Worm (Caenorhabditis elegans) whole organism, late embryonic: Measurements from ENCODE around the gene W03B1.3.

ENCODE experiments used
- F13H6.1 ChIP-seq: sonication (generic microtip); optimal IDR thresholded peaks from 2 replicates; lab custom pipeline; 2016; ENCODE audit warnings: missing genetic modification characterization, missing compliant biosample characterization
- K02D7.2 ChIP-seq: sonication (generic microtip); optimal IDR thresholded peaks from 2 replicates; lab custom pipeline; 2017; ENCODE audit warnings: mild to moderate bottlenecking, missing genetic modification characterization, missing compliant biosample characterization
- T23F11.4 ChIP-seq: fragments of 200-800 bp; sonication (Bioruptor generic); optimal IDR thresholded peaks from 2 replicates; lab custom pipeline; 2018; ENCODE audit warnings: mild to moderate bottlenecking, missing genetic modification characterization, missing compliant biosample characterization
- Y22D7AL.16 ChIP-seq: sonication (generic microtip); optimal IDR thresholded peaks from 2 replicates; lab custom pipeline; 2016; ENCODE audit warnings: missing genetic modification characterization, missing compliant biosample characterization
- ahr-1 ChIP-seq: sonication (generic microtip); optimal IDR thresholded peaks from 2 replicates; lab custom pipeline; 2016; ENCODE audit warnings: missing genetic modification characterization, missing compliant biosample characterization
- ama-1 ChIP-seq: fragments of 150-350 bp; optimal IDR thresholded peaks from 2 replicates; lab custom pipeline; 2014
- ceh-22 ChIP-seq: sonication (generic microtip); optimal IDR thresholded peaks from 2 replicates; lab custom pipeline; 2017; ENCODE audit warnings: missing biosample characterization, missing genetic modification characterization
- ceh-24 ChIP-seq: sonication (generic microtip); optimal IDR thresholded peaks from 2 replicates; lab custom pipeline; 2016; ENCODE audit warnings: mild to moderate bottlenecking, missing genetic modification characterization, missing compliant biosample characterization
- ceh-31 ChIP-seq: sonication (generic microtip); optimal IDR thresholded peaks from 2 replicates; lab custom pipeline; 2016; ENCODE audit warnings: missing genetic modification characterization, missing compliant biosample characterization
- ceh-45 ChIP-seq: fragments of 200-800 bp; sonication (Bioruptor generic); IDR thresholded peaks from 2 replicates; pipeline ENCODE4 v1.3.6; 2022; ENCODE audit warnings: missing genetic modification reagents, missing genetic modification characterization, missing compliant biosample characterization
- ceh-48 ChIP-seq: sonication (generic microtip); optimal IDR thresholded peaks from 2 replicates; lab custom pipeline; 2016; ENCODE audit warnings: missing genetic modification characterization, inconsistent platforms, missing compliant biosample characterization
- ceh-9 ChIP-seq: sonication (generic microtip); optimal IDR thresholded peaks from 2 replicates; lab custom pipeline; 2016; ENCODE audit warnings: mild to moderate bottlenecking, missing genetic modification characterization, inconsistent platforms, missing compliant biosample characterization
- che-1 ChIP-seq: sonication (generic microtip); optimal IDR thresholded peaks from 2 replicates; lab custom pipeline; 2016; ENCODE audit warnings: mild to moderate bottlenecking, missing genetic modification characterization, missing compliant biosample characterization
- dmd-4 ChIP-seq: sonication (generic microtip); optimal IDR thresholded peaks from 2 replicates; lab custom pipeline; 2016; ENCODE audit warnings: borderline replicate concordance, missing genetic modification characterization, missing compliant biosample characterization
- dve-1 ChIP-seq: sonication (generic microtip); optimal IDR thresholded peaks from 2 replicates; lab custom pipeline; 2017; ENCODE audit warnings: antibody characterized with exemption, mild to moderate bottlenecking, missing genetic modification characterization, missing compliant biosample characterization
- elt-2 ChIP-seq: sonication (generic microtip); optimal IDR thresholded peaks from 2 replicates; lab custom pipeline; 2016; ENCODE audit warnings: missing genetic modification reagents, missing genetic modification characterization, missing compliant biosample characterization
- fax-1 ChIP-seq: sonication (generic microtip); optimal IDR thresholded peaks from 2 replicates; lab custom pipeline; 2016; ENCODE audit warnings: missing genotype, missing genetic modification characterization, missing compliant biosample characterization
- fkh-6 ChIP-seq: sonication (generic microtip); optimal IDR thresholded peaks from 2 replicates; lab custom pipeline; 2016; ENCODE audit warnings: missing genetic modification characterization, missing compliant biosample characterization
- hlh-15 ChIP-seq: sonication (generic microtip); optimal IDR thresholded peaks from 2 replicates; lab custom pipeline; 2016; ENCODE audit warnings: missing genetic modification characterization, missing compliant biosample characterization
- hlh-30 ChIP-seq: sonication (generic microtip); optimal IDR thresholded peaks from 2 replicates; lab custom pipeline; 2017; ENCODE audit warnings: antibody characterized with exemption, missing genetic modification characterization, missing compliant biosample characterization; ENCODE audit not compliant: insufficient read depth
- mec-3 ChIP-seq: sonication (generic microtip); optimal IDR thresholded peaks from 2 replicates; lab custom pipeline; 2016; ENCODE audit warnings: borderline replicate concordance, missing genetic modification characterization, missing compliant biosample characterization
- npax-4 ChIP-seq: sonication (generic microtip); optimal IDR thresholded peaks from 2 replicates; lab custom pipeline; 2016; ENCODE audit warnings: missing genetic modification characterization, missing compliant biosample characterization
- pha-2 ChIP-seq: sonication (generic microtip); optimal IDR thresholded peaks from 2 replicates; lab custom pipeline; 2017; ENCODE audit warnings: mild to moderate bottlenecking, missing genetic modification characterization, missing compliant biosample characterization
- pha-4 ChIP-seq: fragments of 150-350 bp; optimal IDR thresholded peaks from 2 replicates; lab custom pipeline; 2018; ENCODE audit warnings: missing biosample characterization, missing genetic modification reagents, missing genetic modification characterization
- pqm-1 ChIP-seq: sonication (generic microtip); optimal IDR thresholded peaks from 2 replicates; lab custom pipeline; 2016; ENCODE audit warnings: missing genetic modification characterization, missing compliant biosample characterization
- ref-2 ChIP-seq: sonication (generic microtip); optimal IDR thresholded peaks from 2 replicates; lab custom pipeline; 2016; ENCODE audit warnings: missing genetic modification characterization, missing compliant biosample characterization
- rnt-1 ChIP-seq: sonication (generic microtip); optimal IDR thresholded peaks from 2 replicates; lab custom pipeline; 2016; ENCODE audit warnings: missing genetic modification characterization, missing compliant biosample characterization
- sox-4 ChIP-seq: sonication (generic microtip); optimal IDR thresholded peaks from 2 replicates; lab custom pipeline; 2017; ENCODE audit warnings: mild to moderate bottlenecking, missing genetic modification characterization, inconsistent platforms, missing compliant biosample characterization
- ttx-3 ChIP-seq: sonication (generic microtip); optimal IDR thresholded peaks from 2 replicates; lab custom pipeline; 2016; ENCODE audit warnings: missing genetic modification reagents, missing genetic modification characterization, missing compliant biosample characterization
- unc-42 ChIP-seq: sonication (generic microtip); optimal IDR thresholded peaks from 2 replicates; lab custom pipeline; 2016; ENCODE audit warnings: missing genotype, missing genetic modification characterization, missing compliant biosample characterization
- unc-55 ChIP-seq: sonication (generic microtip); optimal IDR thresholded peaks from 2 replicates; lab custom pipeline; 2017; ENCODE audit warnings: missing biosample characterization, missing genetic modification reagents, missing genetic modification characterization
- zip-5 ChIP-seq: sonication (generic microtip); optimal IDR thresholded peaks from 2 replicates; lab custom pipeline; 2016; ENCODE audit warnings: missing genetic modification characterization, missing compliant biosample characterization
- ztf-16 ChIP-seq: sonication (generic microtip); optimal IDR thresholded peaks from 2 replicates; lab custom pipeline; 2017; ENCODE audit warnings: missing genetic modification characterization, missing compliant biosample characterization

The W03B1.3 gene

ce11 chrIV:4318056-4318455 lies 18.0 kb downstream of the W03B1.3 start:
- TF ChIP-seq hlh-30 (tag; lab: Kevin White, UChicago): no peak
- TF ChIP-seq pha-2 (tag; lab: Kevin White, UChicago): no peak
- TF ChIP-seq unc-42: no peak
- no peak for TF ChIP-seq ama-1
- no peak for TF ChIP-seq ahr-1

ce11 chrIV:4317638-4318037 lies 18.4 kb downstream of the W03B1.3 start:
- TF ChIP-seq dve-1 (no peak), ref-2 (no peak), elt-2 (tag; lab: Kevin White, UChicago) (no peak), ceh-9 (tag; lab: Kevin White, UChicago) (no peak), ceh-48 (peak; percentile 40), ahr-1 (no peak), unc-55 (no peak), rnt-1 (no peak)
- TF ChIP-seq, all 69 proteins: peak for 1

- no peak for TF ChIP-seq sox-4 (tag; lab: Kevin White, UChicago)
Measured at ce11 chrIV:4316813-4317408, 19.1 kb downstream of the W03B1.3 start, which contains the start of gene Y24D9B.1. Y24D9B.1 (plus strand) TSS chrIV:4317358.

ce11 chrIV:4307227-4307946 lies 28.7 kb downstream of the W03B1.3 start, which contains the start of gene set-9:
set-9 (plus strand) TSS chrIV:4307896.
- TF ChIP-seq ref-2: no peak
- no peak for TF ChIP-seq K02D7.2

- TF ChIP-seq zip-5 (tag; lab: Kevin White, UChicago) (no peak), Y22D7AL.16 (tag; lab: Kevin White, UChicago) (no peak), fax-1 (no peak), mec-3 (no peak)
Measured at ce11 chrIV:4306317-4306716, 29.7 kb downstream of the W03B1.3 start.

ce11 chrIV:4301202-4301601 lies 34.8 kb downstream of the W03B1.3 start, which contains the start of gene lgc-22:
lgc-22 (plus strand) TSS chrIV:4301306.
- TF ChIP-seq pha-4 (tag; lab: Kevin White, UChicago) (no peak), fax-1 (no peak), T23F11.4 (no peak), ceh-22 (tag; lab: Kevin White, UChicago) (no peak), dmd-4 (tag; lab: Kevin White, UChicago) (no peak), ceh-31 (tag; lab: Kevin White, UChicago) (no peak), zip-5 (tag; lab: Kevin White, UChicago) (no peak), ceh-48 (no peak), F13H6.1 (tag; lab: Kevin White, UChicago) (no peak), ttx-3 (tag; lab: Kevin White, UChicago) (no peak), ztf-16 (tag; lab: Kevin White, UChicago) (no peak), che-1 (no peak), ceh-24 (tag; lab: Kevin White, UChicago) (no peak), npax-4 (tag; lab: Kevin White, UChicago) (no peak), hlh-15 (no peak), fkh-6 (tag; lab: Kevin White, UChicago) (no peak), pqm-1 (tag; lab: Kevin White, UChicago) (no peak), ceh-45 (GFP tag; lab: Robert Waterston, UW) (no peak)
